Worm (Caenorhabditis elegans) whole organism, L4 larva: ENCODE data around the gene K02E11.5.

Experiments used
- D1046.2 ChIP-seq: fragments of 200-800 bp; sonication (Bioruptor generic); IDR thresholded peaks from 2 replicates; pipeline ENCODE4 v1.3.6; 2022; ENCODE audit warnings: missing genetic modification characterization, missing compliant biosample characterization
- F10B5.3 ChIP-seq: sonication (generic microtip); optimal IDR thresholded peaks from 2 replicates; lab custom pipeline; 2016; ENCODE audit warnings: mild to moderate bottlenecking, missing genetic modification characterization, missing compliant biosample characterization
- F26F4.8 ChIP-seq: fragments of 200-800 bp; sonication (Bioruptor generic); conservative IDR thresholded peaks from 2 replicates; pipeline ENCODE4 v1.3.6; 2022; ENCODE audit warnings: missing genetic modification characterization, missing compliant biosample characterization
- F37D6.2 ChIP-seq: sonication (generic microtip); optimal IDR thresholded peaks from 2 replicates; lab custom pipeline; 2016; ENCODE audit warnings: mild to moderate bottlenecking, missing genetic modification characterization, missing compliant biosample characterization
- F49E8.2 ChIP-seq: sonication (generic microtip); optimal IDR thresholded peaks from 2 replicates; lab custom pipeline; 2016; ENCODE audit warnings: missing compliant biosample characterization, mild to moderate bottlenecking, missing genetic modification characterization, borderline replicate concordance
- ZK337.2 ChIP-seq: fragments of 200-800 bp; sonication (Bioruptor generic); IDR thresholded peaks from 2 replicates; pipeline ENCODE4 v1.3.6; 2022; ENCODE audit warnings: missing genetic modification reagents, missing genetic modification characterization, missing compliant biosample characterization
- aha-1 ChIP-seq: fragments of 150-350 bp; peaks from one replicate; lab custom pipeline; 2014; ENCODE audit warnings: missing biosample characterization, missing genetic modification characterization
- arid-1 ChIP-seq: fragments of 200-800 bp; sonication (Bioruptor generic); conservative IDR thresholded peaks from 2 replicates; pipeline ENCODE4 v1.3.6; 2022; ENCODE audit warnings: missing genetic modification reagents, missing genetic modification characterization, missing compliant biosample characterization
- attf-4 ChIP-seq: sonication (generic microtip); optimal IDR thresholded peaks from 3 replicates; lab custom pipeline; 2017; ENCODE audit warnings: missing biosample characterization, missing genetic modification characterization
- ceh-20 ChIP-seq: fragments of 200-800 bp; sonication (Bioruptor generic); IDR thresholded peaks from 2 replicates; pipeline ENCODE4 v1.3.6; 2022; ENCODE audit warnings: missing genetic modification reagents, missing genetic modification characterization, missing compliant biosample characterization
- ceh-28 ChIP-seq: fragments of 150-350 bp; optimal IDR thresholded peaks from 2 replicates; lab custom pipeline; 2014; ENCODE audit warnings: missing biosample characterization, missing genetic modification reagents, missing genetic modification characterization
- ceh-44 ChIP-seq: fragments of 200-800 bp; sonication (Bioruptor generic); IDR thresholded peaks from 2 replicates; pipeline ENCODE4 v1.3.6; 2022; ENCODE audit warnings: missing genetic modification reagents, missing genetic modification characterization, missing compliant biosample characterization
- ceh-82 ChIP-seq: sonication (generic microtip); optimal IDR thresholded peaks from 2 replicates; lab custom pipeline; 2017; ENCODE audit warnings: missing biosample characterization, missing genetic modification characterization
- ctbp-1 ChIP-seq: fragments of 200-800 bp; sonication (Bioruptor generic); IDR thresholded peaks from 2 replicates; pipeline ENCODE4 v1.3.6; 2022; ENCODE audit warnings: missing genetic modification reagents, missing genetic modification characterization, missing compliant biosample characterization
- daf-16 ChIP-seq, 3 experiments: sonication (generic microtip); optimal IDR thresholded peaks; 2 replicates each; lab custom pipeline; 2016 to 2017; ENCODE audit warnings: missing genetic modification characterization in 3 of 3, missing genetic modification reagents in 3 of 3, mild to moderate bottlenecking in 2 of 3, missing compliant biosample characterization in 2 of 3, missing biosample characterization in 1 of 3, moderate library complexity in 1 of 3
- daf-19 ChIP-seq: fragments of 200-800 bp; sonication (Bioruptor generic); conservative IDR thresholded peaks from 2 replicates; pipeline ENCODE4 v1.3.6; 2022; ENCODE audit warnings: missing genetic modification characterization, missing compliant biosample characterization
- dmd-6 ChIP-seq: fragments of 200-800 bp; sonication (Bioruptor generic); IDR thresholded peaks from 2 replicates; pipeline ENCODE4 v1.3.6; 2022; ENCODE audit warnings: missing genetic modification reagents, missing genetic modification characterization, missing compliant biosample characterization
- dve-1 ChIP-seq: sonication (generic microtip); optimal IDR thresholded peaks from 2 replicates; lab custom pipeline; 2017; ENCODE audit warnings: antibody characterized with exemption, mild to moderate bottlenecking, missing genetic modification characterization, missing compliant biosample characterization; ENCODE audit not compliant: insufficient read depth
- fos-1 ChIP-seq: fragments of 150-350 bp; optimal IDR thresholded peaks from 2 replicates; lab custom pipeline; 2014; ENCODE audit warnings: missing biosample characterization, missing genetic modification characterization
- gei-8 ChIP-seq: fragments of 200-800 bp; sonication (Bioruptor generic); optimal IDR thresholded peaks from 2 replicates; lab custom pipeline; 2018; ENCODE audit warnings: mild to moderate bottlenecking, missing genetic modification characterization, missing compliant biosample characterization
- hlh-11 ChIP-seq: fragments of 200-800 bp; sonication (Bioruptor generic); optimal IDR thresholded peaks from 2 replicates; lab custom pipeline; 2018; ENCODE audit warnings: mild to moderate bottlenecking, missing genetic modification characterization, missing compliant biosample characterization
- jun-1 ChIP-seq: fragments of 150-350 bp; optimal IDR thresholded peaks from 2 replicates; lab custom pipeline; 2014; ENCODE audit warnings: missing biosample characterization, missing genetic modification reagents, missing genetic modification characterization
- lim-7 ChIP-seq: fragments of 200-800 bp; sonication (Bioruptor generic); IDR thresholded peaks from 2 replicates; pipeline ENCODE4 v1.3.6; 2022; ENCODE audit warnings: missing genetic modification characterization, missing compliant biosample characterization
- lin-38 ChIP-seq: fragments of 200-800 bp; sonication (Bioruptor generic); IDR thresholded peaks from 2 replicates; pipeline ENCODE4 v1.3.6; 2022; ENCODE audit warnings: missing genetic modification reagents, missing genetic modification characterization, missing compliant biosample characterization
- lir-3 ChIP-seq: sonication (generic microtip); optimal IDR thresholded peaks from 2 replicates; lab custom pipeline; 2016; ENCODE audit warnings: mild to moderate bottlenecking, missing genetic modification characterization, missing compliant biosample characterization
- madf-5 ChIP-seq, 2 experiments: fragments of 200-800 bp; sonication (Bioruptor generic); IDR thresholded peaks; 2 replicates each; pipeline ENCODE4 v1.3.6; 2022; ENCODE audit warnings: missing compliant biosample characterization in 2 of 2, missing genetic modification characterization in 2 of 2
- mdl-1 ChIP-seq, 2 experiments: fragments of 150-350 bp in 1 of 2; sonication (generic microtip) in 1 of 2; optimal IDR thresholded peaks; 2 replicates each; lab custom pipeline; 2014 to 2017; ENCODE audit warnings: missing biosample characterization in 2 of 2, missing genetic modification characterization in 2 of 2
- mdt-29 ChIP-seq: fragments of 200-800 bp; sonication (Bioruptor generic); IDR thresholded peaks from 2 replicates; pipeline ENCODE4 v1.3.6; 2022; ENCODE audit warnings: missing genetic modification reagents, missing genetic modification characterization, missing compliant biosample characterization
- mes-2 ChIP-seq: sonication (generic microtip); optimal IDR thresholded peaks from 2 replicates; lab custom pipeline; 2016; ENCODE audit warnings: missing genotype, mild to moderate bottlenecking, missing genetic modification characterization, missing compliant biosample characterization; ENCODE audit not compliant: poor library complexity, severe bottlenecking
- mxl-2 ChIP-seq: fragments of 200-800 bp; sonication (Bioruptor generic); conservative IDR thresholded peaks from 2 replicates; pipeline ENCODE4 v1.3.6; 2022; ENCODE audit warnings: missing genetic modification reagents, missing genetic modification characterization, missing compliant biosample characterization
- mxl-3 ChIP-seq: fragments of 200-800 bp; sonication (Bioruptor generic); optimal IDR thresholded peaks from 2 replicates; lab custom pipeline; 2018; ENCODE audit warnings: mild to moderate bottlenecking, missing genetic modification characterization, missing compliant biosample characterization
- nhr-10 ChIP-seq: fragments of 150-350 bp; optimal IDR thresholded peaks from 2 replicates; lab custom pipeline; 2014; ENCODE audit warnings: missing biosample characterization, missing genetic modification characterization
- nhr-11 ChIP-seq: fragments of 150-350 bp; optimal IDR thresholded peaks from 2 replicates; lab custom pipeline; 2014; ENCODE audit warnings: missing biosample characterization, missing genetic modification characterization
- nhr-28 ChIP-seq: fragments of 150-350 bp; optimal IDR thresholded peaks from 2 replicates; lab custom pipeline; 2014; ENCODE audit warnings: missing biosample characterization, missing genetic modification characterization
- nhr-48 ChIP-seq: sonication (generic microtip); optimal IDR thresholded peaks from 2 replicates; lab custom pipeline; 2016; ENCODE audit warnings: mild to moderate bottlenecking, missing genetic modification characterization, missing compliant biosample characterization
- nhr-77 ChIP-seq: fragments of 150-350 bp; optimal IDR thresholded peaks from 2 replicates; lab custom pipeline; 2014; ENCODE audit warnings: missing biosample characterization, missing genetic modification characterization
- pha-4 ChIP-seq, 2 experiments: fragments of 150-350 bp in 1 of 2; fragments of 200-800 bp in 1 of 2; sonication (Bioruptor generic) in 1 of 2; IDR thresholded peaks in 1 of 2; optimal IDR thresholded peaks in 1 of 2; 2 replicates each; pipeline versions ENCODE4 v1.3.6 to Lab custom; 2014 to 2022; ENCODE audit warnings: missing genetic modification characterization in 2 of 2, missing genetic modification reagents in 2 of 2, missing biosample characterization in 1 of 2, missing compliant biosample characterization in 1 of 2
- php-3 ChIP-seq: fragments of 200-800 bp; sonication (Bioruptor generic); IDR thresholded peaks from 2 replicates; pipeline ENCODE4 v1.3.6; 2022; ENCODE audit warnings: missing genetic modification reagents, missing genetic modification characterization, missing compliant biosample characterization
- rbr-2 ChIP-seq: sonication (generic microtip); optimal IDR thresholded peaks from 2 replicates; lab custom pipeline; 2016; ENCODE audit warnings: missing genotype, missing genetic modification characterization, missing compliant biosample characterization
- snpc-1.2 ChIP-seq: fragments of 200-800 bp; sonication (Bioruptor generic); IDR thresholded peaks from 2 replicates; pipeline ENCODE4 v1.3.6; 2022; ENCODE audit warnings: missing genetic modification reagents, missing genetic modification characterization, missing compliant biosample characterization
- spr-1 ChIP-seq: sonication (generic microtip); optimal IDR thresholded peaks from 2 replicates; lab custom pipeline; 2016; ENCODE audit warnings: mild to moderate bottlenecking, missing genetic modification characterization, missing compliant biosample characterization
- unc-39 ChIP-seq: sonication (generic microtip); optimal IDR thresholded peaks from 2 replicates; lab custom pipeline; 2017; ENCODE audit warnings: missing biosample characterization, missing genetic modification characterization
- unc-62 ChIP-seq, 3 experiments: fragments of 150-350 bp in 1 of 3; sonication (generic microtip); optimal IDR thresholded peaks in 2 of 3; peaks in 1 of 3; 1 replicate in 1 of 3; 2 replicates in 2 of 3; lab custom pipeline; 2014 to 2017; ENCODE audit warnings: missing biosample characterization in 3 of 3, missing genetic modification characterization in 3 of 3, missing genetic modification reagents in 3 of 3, missing genotype in 1 of 3
- vab-7 ChIP-seq: fragments of 200-800 bp; sonication (Bioruptor generic); IDR thresholded peaks from 2 replicates; pipeline ENCODE4 v1.3.6; 2022; ENCODE audit warnings: missing genetic modification reagents, missing genetic modification characterization, missing compliant biosample characterization
- zfp-2 ChIP-seq: sonication (generic microtip); optimal IDR thresholded peaks from 2 replicates; lab custom pipeline; 2016; ENCODE audit warnings: mild to moderate bottlenecking, missing genetic modification characterization, missing compliant biosample characterization
- ztf-11 ChIP-seq: fragments of 150-350 bp; optimal IDR thresholded peaks from 2 replicates; lab custom pipeline; 2014; ENCODE audit warnings: missing biosample characterization, missing genetic modification characterization
- ztf-7 ChIP-seq: fragments of 150-350 bp; optimal IDR thresholded peaks from 2 replicates; lab custom pipeline; 2014; ENCODE audit warnings: missing biosample characterization, missing genetic modification characterization

K02E11.5 gene

DNA sequence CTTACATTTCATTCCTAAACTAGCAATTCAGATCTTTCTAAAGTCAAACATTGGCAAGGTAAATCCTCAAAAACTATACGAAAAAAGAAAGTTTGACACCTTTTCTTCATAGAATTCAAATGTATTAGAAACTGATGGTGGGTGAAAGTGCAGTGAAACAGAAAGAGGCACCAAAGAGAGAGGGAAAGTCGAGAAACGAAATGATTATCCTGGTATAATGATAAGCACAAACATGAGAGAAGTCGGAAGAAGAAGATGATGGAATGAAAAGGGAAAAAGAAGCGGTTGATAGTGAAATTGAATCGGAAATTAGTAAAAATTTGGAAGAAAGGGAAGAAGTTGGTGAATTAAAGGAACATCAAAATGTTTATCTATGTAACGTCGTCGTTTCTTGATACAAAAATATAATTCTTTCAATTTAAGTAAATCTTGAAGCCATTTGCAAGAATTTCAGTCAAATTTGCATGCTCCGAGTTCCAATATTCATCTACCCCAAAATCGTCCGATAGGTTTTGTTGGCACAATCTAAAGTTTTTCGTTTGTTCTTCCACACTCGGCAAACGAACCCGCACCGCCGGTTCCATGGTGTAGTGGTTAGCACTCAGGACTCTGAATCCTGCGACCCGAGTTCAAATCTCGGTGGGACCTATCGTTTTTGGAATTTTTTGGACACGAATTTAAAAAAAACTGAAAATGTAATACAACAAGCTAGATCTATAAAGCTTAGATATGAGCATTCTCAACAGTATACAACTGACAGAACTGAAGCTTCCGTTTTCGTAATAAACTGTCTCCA, 21.1 kb upstream of the K02E11.5 start:
- peak; percentile 46 for TF ChIP-seq aha-1 (tag; lab: Kevin White, UChicago)
- TF ChIP-seq ztf-7 (tag; lab: Kevin White, UChicago): no peak
- 0 out of 2 replicates have a peak, but pooled peaks have one; percentile 59 for TF ChIP-seq vab-7 (GFP tag; lab: Robert Waterston, UW)
- no peak for TF ChIP-seq nhr-10
- no peak for TF ChIP-seq nhr-11 (tag; lab: Kevin White, UChicago)
- TF ChIP-seq ceh-44 (GFP tag; lab: Robert Waterston, UW): 0 out of 2 replicates have a peak, but pooled peaks have one; percentile 74
- TF ChIP-seq nhr-48: no peak
- no peak for TF ChIP-seq ceh-20 (GFP tag; lab: Robert Waterston, UW)
- TF ChIP-seq F37D6.2: no peak
- peak; percentile 68; the same call in 1 of the 2 replicates for TF ChIP-seq lim-7 (GFP tag; lab: Robert Waterston, UW)
- 0 out of 2 replicates have a peak, but pooled peaks have one; percentile 22 for TF ChIP-seq dmd-6 (GFP tag; lab: Robert Waterston, UW)
- TF ChIP-seq ctbp-1 (GFP tag; lab: Robert Waterston, UW): 0 out of 2 replicates have a peak, but pooled peaks have one; percentile 31
- TF ChIP-seq snpc-1.2 (GFP tag; lab: Robert Waterston, UW): no peak; the same call in 1 of the 2 replicates
- no peak for TF ChIP-seq daf-19
- TF ChIP-seq unc-39 (tag; lab: Kevin White, UChicago): no peak
- TF ChIP-seq lin-38 (GFP tag; lab: Robert Waterston, UW): 0 out of 2 replicates have a peak, but pooled peaks have one; percentile 18
- TF ChIP-seq mes-2 (tag; lab: Kevin White, UChicago): no peak
- TF ChIP-seq pha-4 (GFP tag; IDR thresholded peaks at IDR 0.05; lab: Robert Waterston, UW): peak; percentile 54; the same call in 1 of the 2 replicates
- TF ChIP-seq pha-4 (tag; optimal IDR thresholded peaks at IDR 0.05; lab: Kevin White, UChicago): no peak
- TF ChIP-seq fos-1 (tag; lab: Kevin White, UChicago): no peak
- TF ChIP-seq nhr-77 (tag; lab: Kevin White, UChicago): no peak
- no peak for TF ChIP-seq mdt-29 (GFP tag; lab: Robert Waterston, UW)
- no peak for TF ChIP-seq ztf-11 (tag; lab: Kevin White, UChicago)

ce11 chrV:14231656-14232055, 20.5 kb upstream of the K02E11.5 start:
- no peak for TF ChIP-seq mdt-29 (GFP tag; lab: Robert Waterston, UW)
- no peak for TF ChIP-seq ceh-28
- peak; percentile 12 for TF ChIP-seq mxl-3 (GFP tag; lab: Kevin White, UChicago)
- TF ChIP-seq hlh-11 (tag; lab: Kevin White, UChicago): peak; percentile 10
- no peak for TF ChIP-seq dve-1 (tag; lab: Kevin White, UChicago)
- TF ChIP-seq mxl-2 (GFP tag; lab: Robert Waterston, UW): no peak
- TF ChIP-seq ZK337.2 (GFP tag; lab: Robert Waterston, UW): no peak
- TF ChIP-seq php-3: no peak
- TF ChIP-seq jun-1 (tag; lab: Kevin White, UChicago): no peak
- no peak for TF ChIP-seq ctbp-1 (GFP tag; lab: Robert Waterston, UW)
- peak in 1 of 2 experiments; percentile 56 for TF ChIP-seq daf-16 (GFP tag; optimal IDR thresholded peaks at IDR 0.05; lab: Kevin White, UChicago)
- TF ChIP-seq daf-16 (tag; optimal IDR thresholded peaks at IDR 0.05; lab: Kevin White, UChicago): peak; percentile 80
- TF ChIP-seq D1046.2 (GFP tag; lab: Robert Waterston, UW): no peak
- TF ChIP-seq attf-4: no peak
- TF ChIP-seq nhr-28 (tag; lab: Kevin White, UChicago): peak; percentile 8
- no peak for TF ChIP-seq ztf-7 (tag; lab: Kevin White, UChicago)
- TF ChIP-seq arid-1: no peak
- TF ChIP-seq F49E8.2 (tag; lab: Kevin White, UChicago): no peak
- TF ChIP-seq fos-1 (tag; lab: Kevin White, UChicago): no peak
- no peak for TF ChIP-seq F26F4.8
- no peak for TF ChIP-seq zfp-2
- no peak for TF ChIP-seq ceh-82 (tag; lab: Kevin White, UChicago)
- TF ChIP-seq madf-5 (GFP tag; IDR thresholded peaks at IDR 0.05; lab: Robert Waterston, UW): no peak
- TF ChIP-seq lir-3: no peak
- no peak for TF ChIP-seq mdl-1 (tag; optimal IDR thresholded peaks at IDR 0.05; lab: Kevin White, UChicago)
- TF ChIP-seq unc-62 (GFP tag; optimal IDR thresholded peaks at IDR 0.05 in 1 of 2; lab: Kevin White, UChicago): peak in 1 of 2 experiments; percentile 24
- no peak for TF ChIP-seq unc-62 (tag; optimal IDR thresholded peaks at IDR 0.05; lab: Kevin White, UChicago)
- no peak for TF ChIP-seq spr-1 (tag; lab: Kevin White, UChicago)
- TF ChIP-seq gei-8: no peak
- no peak for TF ChIP-seq F10B5.3 (tag; lab: Kevin White, UChicago)
- no peak for TF ChIP-seq rbr-2 (tag; lab: Kevin White, UChicago)
